Fruit fly (Drosophila melanogaster) whole organism, embryonic: ENCODE measurements around the gene PCNA2.
A peak's percentile ranks its signal among the peaks of the same experiment; 100 is the strongest.

Source experiments
- Aef1 ChIP-seq: fragments of 200-800 bp; sonication (Bioruptor generic); IDR thresholded peaks from 3 replicates; pipeline ENCODE4 v1.3.6; 2022; ENCODE audit warnings: missing biosample characterization, missing genetic modification characterization
- Atf-2 ChIP-seq: fragments of 200-800 bp; sonication (Bioruptor generic); optimal IDR thresholded peaks from 2 replicates; lab custom pipeline; 2016; ENCODE audit warnings: missing biosample characterization, missing genetic modification characterization
- BEAF-32 ChIP-seq: fragments of 200-800 bp; sonication (Bioruptor generic); optimal IDR thresholded peaks from 3 replicates; lab custom pipeline; 2017; ENCODE audit warnings: missing biosample characterization, missing genetic modification characterization, mild to moderate bottlenecking, moderate library complexity, missing genetic modification reagents
- CG10543 ChIP-seq: fragments of 200-800 bp; sonication (Bioruptor generic); optimal IDR thresholded peaks from 3 replicates; lab custom pipeline; 2017; ENCODE audit warnings: missing biosample characterization, mild to moderate bottlenecking, missing genetic modification characterization, moderate library complexity
- CG11398 ChIP-seq: fragments of 200-800 bp; sonication (Bioruptor generic); optimal IDR thresholded peaks from 2 replicates; lab custom pipeline; 2016; ENCODE audit warnings: missing biosample characterization, missing genetic modification characterization
- CG11696 ChIP-seq: fragments of 200-800 bp; sonication (Bioruptor generic); IDR thresholded peaks from 2 replicates; pipeline ENCODE4 v1.3.6; 2022; ENCODE audit warnings: missing biosample characterization, missing genetic modification characterization
- CG1647 ChIP-seq: fragments of 200-800 bp; sonication (Bioruptor generic); optimal IDR thresholded peaks from 3 replicates; lab custom pipeline; 2016; ENCODE audit warnings: missing biosample characterization, missing genetic modification characterization
- CG17385 ChIP-seq: fragments of 200-800 bp; sonication (Bioruptor generic); optimal IDR thresholded peaks from 3 replicates; lab custom pipeline; 2018; ENCODE audit warnings: missing biosample characterization, mild to moderate bottlenecking, missing genetic modification characterization
- CG18476 ChIP-seq: fragments of 200-800 bp; sonication (Bioruptor generic); optimal IDR thresholded peaks from 2 replicates; lab custom pipeline; 2016; ENCODE audit warnings: missing biosample characterization, mild to moderate bottlenecking, missing genetic modification characterization
- CG18619 ChIP-seq: fragments of 200-800 bp; sonication (Bioruptor generic); optimal IDR thresholded peaks from 3 replicates; lab custom pipeline; 2017; ENCODE audit warnings: missing biosample characterization, mild to moderate bottlenecking, missing genetic modification characterization
- CG2202 ChIP-seq: fragments of 200-800 bp; sonication (Bioruptor generic); optimal IDR thresholded peaks from 2 replicates; lab custom pipeline; 2018; ENCODE audit warnings: missing biosample characterization, mild to moderate bottlenecking, missing genetic modification characterization
- CG30403 ChIP-seq: fragments of 200-800 bp; sonication (Bioruptor generic); optimal IDR thresholded peaks from 3 replicates; lab custom pipeline; 2016; ENCODE audit warnings: missing biosample characterization, missing genetic modification characterization
- CG30431 ChIP-seq: fragments of 200-800 bp; sonication (Bioruptor generic); optimal IDR thresholded peaks from 2 replicates; lab custom pipeline; 2017; ENCODE audit warnings: missing biosample characterization, missing genetic modification characterization
- CG31224 ChIP-seq: fragments of 200-800 bp; sonication (Bioruptor generic); IDR thresholded peaks from 2 replicates; pipeline ENCODE4 v1.3.6; 2022; ENCODE audit warnings: missing biosample characterization, missing genetic modification characterization
- CG7839 ChIP-seq: fragments of 200-800 bp; sonication (Bioruptor generic); optimal IDR thresholded peaks from 3 replicates; lab custom pipeline; 2018; ENCODE audit warnings: missing biosample characterization, mild to moderate bottlenecking, missing genetic modification characterization, moderate library complexity
- CG7963 ChIP-seq: fragments of 200-800 bp; sonication (Bioruptor generic); IDR thresholded peaks from 3 replicates; pipeline ENCODE4 v1.3.6; 2022; ENCODE audit warnings: missing biosample characterization, missing genetic modification characterization; ENCODE audit not compliant: partially characterized antibody
- CG8924 ChIP-seq: fragments of 200-800 bp; optimal IDR thresholded peaks from 3 replicates; lab custom pipeline; 2019; ENCODE audit warnings: missing biosample characterization, mild to moderate bottlenecking, missing genetic modification characterization, moderate library complexity
- CTCF ChIP-seq: fragments of 200-800 bp; sonication (Bioruptor generic); optimal IDR thresholded peaks from 2 replicates; lab custom pipeline; 2017; ENCODE audit warnings: missing biosample characterization, mild to moderate bottlenecking, missing genetic modification characterization, moderate library complexity
- CrebB ChIP-seq: fragments of 200-800 bp; sonication (Bioruptor generic); optimal IDR thresholded peaks from 3 replicates; lab custom pipeline; 2018; ENCODE audit warnings: missing biosample characterization, mild to moderate bottlenecking, missing genetic modification characterization
- Dbx ChIP-seq: fragments of 200-800 bp; sonication (Bioruptor generic); IDR thresholded peaks from 3 replicates; pipeline ENCODE4 v1.3.6; 2022; ENCODE audit warnings: missing biosample characterization, missing genetic modification characterization
- HLH3B ChIP-seq: fragments of 200-800 bp; sonication (Bioruptor generic); IDR thresholded peaks from 2 replicates; pipeline ENCODE4 v1.3.6; 2022; ENCODE audit warnings: missing biosample characterization, missing genetic modification characterization
- HmgD ChIP-seq: fragments of 200-800 bp; sonication (Bioruptor generic); optimal IDR thresholded peaks from 3 replicates; lab custom pipeline; 2016; ENCODE audit warnings: missing biosample characterization, missing genetic modification characterization
- Meics ChIP-seq: fragments of 200-800 bp; sonication (Bioruptor generic); optimal IDR thresholded peaks from 2 replicates; lab custom pipeline; 2017; ENCODE audit warnings: missing biosample characterization, mild to moderate bottlenecking, missing genetic modification characterization
- Mes4 ChIP-seq: fragments of 200-800 bp; sonication (Bioruptor generic); optimal IDR thresholded peaks from 2 replicates; lab custom pipeline; 2016; ENCODE audit warnings: missing biosample characterization, missing genetic modification characterization
- Sry-β ChIP-seq: fragments of 200-800 bp; sonication (Bioruptor generic); optimal IDR thresholded peaks from 2 replicates; lab custom pipeline; 2018; ENCODE audit warnings: missing biosample characterization, mild to moderate bottlenecking, missing genetic modification characterization, moderate library complexity
- Stat92E ChIP-seq, 3 experiments: fragments of >200 bp in 2 of 3; fragments of 200-800 bp in 1 of 3; sonication (Bioruptor generic) in 1 of 3; optimal IDR thresholded peaks; 2 replicates each; lab custom pipeline; 2017 to 2019; ENCODE audit warnings: missing biosample characterization in 3 of 3, missing genetic modification characterization in 3 of 3, mild to moderate bottlenecking in 1 of 3, moderate library complexity in 1 of 3
- Taf1 ChIP-seq: fragments of 200-800 bp; sonication (Bioruptor generic); IDR thresholded peaks from 2 replicates; pipeline ENCODE4 v1.3.6; 2022; ENCODE audit warnings: missing biosample characterization, missing genetic modification characterization
- Usf ChIP-seq: fragments of 200-800 bp; sonication (Bioruptor generic); optimal IDR thresholded peaks from 2 replicates; lab custom pipeline; 2017; ENCODE audit warnings: missing genotype, missing biosample characterization, missing genetic modification characterization
- YL-1 ChIP-seq: fragments of 200-800 bp; sonication (Bioruptor generic); optimal IDR thresholded peaks from 3 replicates; lab custom pipeline; 2017; ENCODE audit warnings: missing biosample characterization, mild to moderate bottlenecking, missing genetic modification characterization
- abd-A ChIP-seq: fragments of 200-800 bp; sonication (Bioruptor generic); optimal IDR thresholded peaks from 3 replicates; lab custom pipeline; 2019; ENCODE audit warnings: missing biosample characterization, mild to moderate bottlenecking, missing genetic modification characterization, moderate library complexity
- cas ChIP-seq: fragments of 200-800 bp; sonication (Bioruptor generic); IDR thresholded peaks from 2 replicates; pipeline ENCODE4 v1.3.6; 2022; ENCODE audit warnings: missing biosample characterization, missing genetic modification characterization
- chif ChIP-seq, 2 experiments: fragments of 200-800 bp; sonication (Bioruptor generic); optimal IDR thresholded peaks; 3 replicates each; lab custom pipeline; 2016; ENCODE audit warnings: missing biosample characterization in 2 of 2, missing genetic modification characterization in 2 of 2
- crc ChIP-seq: fragments of 200-800 bp; sonication (Bioruptor generic); optimal IDR thresholded peaks from 2 replicates; lab custom pipeline; 2016; ENCODE audit warnings: missing biosample characterization, missing genetic modification characterization
- danr ChIP-seq: fragments of 200-800 bp; sonication (Bioruptor generic); IDR thresholded peaks from 2 replicates; pipeline ENCODE4 v1.3.6; 2022; ENCODE audit warnings: missing biosample characterization, missing genetic modification characterization
- dmrt11E ChIP-seq: fragments of 200-800 bp; sonication (Bioruptor generic); optimal IDR thresholded peaks from 3 replicates; lab custom pipeline; 2018; ENCODE audit warnings: missing biosample characterization, mild to moderate bottlenecking, missing genetic modification characterization, moderate library complexity
- eyg ChIP-seq: fragments of 200-800 bp; sonication (Bioruptor generic); optimal IDR thresholded peaks from 3 replicates; lab custom pipeline; 2016; ENCODE audit warnings: missing biosample characterization, missing genetic modification characterization
- kni ChIP-seq: fragments of 200-800 bp; sonication (Bioruptor generic); optimal IDR thresholded peaks from 3 replicates; lab custom pipeline; 2017; ENCODE audit warnings: mild to moderate bottlenecking, missing biosample characterization, missing genetic modification reagents, missing genetic modification characterization
- lab ChIP-seq: fragments of 200-800 bp; sonication (Bioruptor generic); optimal IDR thresholded peaks from 3 replicates; lab custom pipeline; 2017; ENCODE audit warnings: missing biosample characterization, missing genetic modification characterization, mild to moderate bottlenecking, moderate library complexity, missing genetic modification reagents
- lbe ChIP-seq: fragments of 200-800 bp; sonication (Bioruptor generic); optimal IDR thresholded peaks from 2 replicates; lab custom pipeline; 2016; ENCODE audit warnings: missing biosample characterization, mild to moderate bottlenecking, missing genetic modification characterization
- lov ChIP-seq, 2 experiments: fragments of 200-800 bp in 1 of 2; fragments of >200 bp in 1 of 2; sonication (Bioruptor generic) in 1 of 2; IDR thresholded peaks in 1 of 2; optimal IDR thresholded peaks in 1 of 2; 2 replicates in 1 of 2; 3 replicates in 1 of 2; pipeline versions ENCODE4 v1.3.6 to Lab custom; 2017 to 2022; ENCODE audit warnings: missing biosample characterization in 1 of 2, missing genetic modification characterization in 1 of 2
- pfk ChIP-seq: fragments of 200-800 bp; sonication (Bioruptor generic); optimal IDR thresholded peaks from 2 replicates; lab custom pipeline; 2018; ENCODE audit warnings: missing biosample characterization, mild to moderate bottlenecking, missing genetic modification characterization, moderate library complexity
- pnt ChIP-seq: fragments of 200-800 bp; sonication (Bioruptor generic); optimal IDR thresholded peaks from 3 replicates; lab custom pipeline; 2016; ENCODE audit warnings: missing biosample characterization, missing genetic modification characterization
- pros ChIP-seq: fragments of 200-800 bp; sonication (Bioruptor generic); optimal IDR thresholded peaks from 3 replicates; lab custom pipeline; 2019; ENCODE audit warnings: missing biosample characterization, mild to moderate bottlenecking, missing genetic modification characterization, moderate library complexity
- ro ChIP-seq: fragments of 200-800 bp; sonication (Bioruptor generic); IDR thresholded peaks from 2 replicates; pipeline ENCODE4 v1.3.6; 2022; ENCODE audit warnings: missing biosample characterization, missing genetic modification characterization
- sqz ChIP-seq: fragments of 200-800 bp; sonication (Bioruptor generic); optimal IDR thresholded peaks from 3 replicates; lab custom pipeline; 2018; ENCODE audit warnings: missing biosample characterization, mild to moderate bottlenecking, missing genetic modification characterization
- sug ChIP-seq: fragments of 200-800 bp; optimal IDR thresholded peaks from 2 replicates; lab custom pipeline; 2019; ENCODE audit warnings: missing biosample characterization, mild to moderate bottlenecking, missing genetic modification characterization, moderate library complexity
- tll ChIP-seq, 2 experiments: fragments of 200-800 bp in 1 of 2; fragments of >200 bp in 1 of 2; sonication (Bioruptor generic) in 1 of 2; optimal IDR thresholded peaks; 2 replicates each; lab custom pipeline; 2017 to 2019; ENCODE audit warnings: missing biosample characterization in 2 of 2, missing genetic modification characterization in 2 of 2, mild to moderate bottlenecking in 1 of 2, moderate library complexity in 1 of 2
- unpg ChIP-seq: fragments of 200-800 bp; sonication (Bioruptor generic); optimal IDR thresholded peaks from 3 replicates; lab custom pipeline; 2018; ENCODE audit warnings: missing biosample characterization, mild to moderate bottlenecking, missing genetic modification characterization, moderate library complexity

Gene PCNA2

DNA sequence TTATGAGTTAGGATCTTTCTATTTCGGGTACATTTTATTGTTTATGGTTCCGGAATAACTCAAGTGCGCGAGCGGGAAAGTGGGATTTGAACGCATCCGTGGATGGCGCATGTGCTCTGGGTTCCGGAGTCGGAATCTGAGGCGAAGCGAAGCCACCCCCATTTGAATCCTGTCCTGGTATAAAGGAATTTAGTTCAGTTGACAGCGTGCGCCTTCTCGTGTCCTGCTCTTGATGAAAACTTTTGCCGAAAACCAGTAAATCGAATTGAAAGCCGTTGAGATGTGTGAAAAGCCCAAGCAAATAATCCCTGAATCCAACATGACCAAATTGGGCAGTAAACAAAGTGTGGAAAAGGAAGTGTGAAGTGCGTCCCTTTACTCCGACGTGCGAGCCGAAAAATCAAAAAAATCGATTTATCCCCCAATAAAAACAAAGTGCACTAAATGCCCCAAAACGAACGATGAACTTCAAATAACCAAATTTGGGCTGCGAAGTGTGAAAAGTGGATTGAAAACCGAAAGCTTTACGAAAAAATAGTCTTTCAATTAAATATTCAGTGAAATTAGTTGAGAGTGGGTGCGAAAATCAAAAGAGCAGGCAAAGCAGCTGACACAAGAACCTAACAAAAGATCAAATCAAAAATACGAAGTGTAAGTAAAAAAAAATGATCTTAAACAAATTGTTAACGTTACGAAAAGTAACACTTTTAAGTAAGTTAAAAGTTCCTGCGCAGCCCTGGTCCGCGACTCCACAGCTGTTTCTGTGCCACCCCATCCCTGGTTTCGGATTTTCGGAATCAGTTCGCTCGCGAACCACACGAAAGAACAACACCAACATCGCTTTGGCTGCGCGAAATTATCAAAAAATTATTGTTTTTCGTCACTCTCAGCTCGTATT, 2.9 kb upstream of the PCNA2 start, which contains the start of gene Lar (continued):
- TF ChIP-seq CG10543: peak; percentile 78
- peak; percentile 26 for TF ChIP-seq Sry-β (GFP tag; lab: Kevin White, UChicago)
- TF ChIP-seq ro: no peak
- no peak for TF ChIP-seq pfk (GFP tag; lab: Kevin White, UChicago)
- no peak for TF ChIP-seq CTCF (GFP tag; lab: Kevin White, UChicago)
- no peak for TF ChIP-seq pros (GFP tag; lab: Kevin White, UChicago)
- peak; percentile 41 for TF ChIP-seq kni (GFP tag; lab: Kevin White, UChicago)
- peak; percentile 52 for TF ChIP-seq dmrt11E
- TF ChIP-seq sqz (GFP tag; lab: Kevin White, UChicago): no peak
- no peak for TF ChIP-seq CG11696 (GFP tag; lab: Robert Waterston, UW)
- TF ChIP-seq lov (optimal IDR thresholded peaks at IDR 0.05; lab: Kevin White, UChicago): no peak
- TF ChIP-seq lov (GFP tag; IDR thresholded peaks at IDR 0.05; lab: Robert Waterston, UW): 0 out of 3 replicates have a peak, but pooled peaks have one; percentile 17
- no peak for TF ChIP-seq CG31224
- peak; percentile 79 for TF ChIP-seq lab
- peak in 1 of 2 experiments; percentile 31 for TF ChIP-seq tll (GFP tag; optimal IDR thresholded peaks at IDR 0.05; lab: Kevin White, UChicago)
- TF ChIP-seq CG17385 (GFP tag; lab: Kevin White, UChicago): peak; percentile 26
- TF ChIP-seq Atf-2 (GFP tag; lab: Kevin White, UChicago): peak; percentile 21
- TF ChIP-seq CG18619: peak; percentile 74
- TF ChIP-seq pnt (GFP tag; lab: Kevin White, UChicago): peak; percentile 36
- no peak for TF ChIP-seq lbe (GFP tag; lab: Kevin White, UChicago)
- TF ChIP-seq CG7839 (tag; lab: Kevin White, UChicago): peak; percentile 47
- TF ChIP-seq unpg (GFP tag; lab: Kevin White, UChicago): peak; percentile 26
- peak; percentile 76 for TF ChIP-seq Dbx (GFP tag; lab: Robert Waterston, UW)
- peak; percentile 39 for TF ChIP-seq Mes4 (GFP tag; lab: Kevin White, UChicago)
- peak; percentile 57 for TF ChIP-seq sug (tag; lab: Kevin White, UChicago)
- no peak for TF ChIP-seq Usf
- peak; percentile 67 for TF ChIP-seq Aef1 (GFP tag; lab: Robert Waterston, UW)
- no peak for TF ChIP-seq CrebB
- no peak for TF ChIP-seq danr (GFP tag; lab: Robert Waterston, UW)
- TF ChIP-seq Meics (GFP tag; lab: Kevin White, UChicago): peak; percentile 58
- peak; percentile 24 for TF ChIP-seq CG11398 (GFP tag; lab: Kevin White, UChicago)
- peak; percentile 78 for TF ChIP-seq CG30403
- peak; percentile 65 for TF ChIP-seq CG8924 (tag; lab: Kevin White, UChicago)
- TF ChIP-seq eyg: peak; percentile 59
- peak in 1 of 3 experiments; percentile 59 for TF ChIP-seq Stat92E (GFP tag; optimal IDR thresholded peaks at IDR 0.05; lab: Kevin White, UChicago)
- 0 out of 2 replicates have a peak, but pooled peaks have one; percentile 17 for TF ChIP-seq cas (GFP tag; lab: Robert Waterston, UW)
- no peak for TF ChIP-seq CG2202 (tag; lab: Kevin White, UChicago)
- TF ChIP-seq Taf1 (GFP tag; lab: Robert Waterston, UW): no peak
- TF ChIP-seq CG7963: no peak
- no peak for TF ChIP-seq CG1647 (GFP tag; lab: Kevin White, UChicago)
- TF ChIP-seq HLH3B: peak; percentile 38; the same call in 1 of the 2 replicates
- TF ChIP-seq chif (GFP tag; optimal IDR thresholded peaks at IDR 0.05; lab: Kevin White, UChicago): peak in 1 of 2 experiments; percentile 52
- peak; percentile 76 for TF ChIP-seq HmgD (GFP tag; lab: Kevin White, UChicago)
- no peak for TF ChIP-seq abd-A (tag; lab: Kevin White, UChicago)
- TF ChIP-seq CG18476 (GFP tag; lab: Kevin White, UChicago): peak; percentile 1
- peak; percentile 15 for TF ChIP-seq YL-1 (GFP tag; lab: Kevin White, UChicago)
- TF ChIP-seq CG30431: no peak
- TF ChIP-seq crc (GFP tag; lab: Kevin White, UChicago): peak; percentile 56
- TF ChIP-seq BEAF-32 (GFP tag; lab: Kevin White, UChicago): peak; percentile 47
